Worm (Caenorhabditis elegans) whole organism, L1 larva: ENCODE measurements around the gene lido-8.

Experiments used
- aly-2 ChIP-seq: fragments of 150-350 bp; optimal IDR thresholded peaks from 2 replicates; lab custom pipeline; 2014; ENCODE audit warnings: missing biosample characterization, missing genetic modification characterization
- ama-1 ChIP-seq: fragments of 150-350 bp; optimal IDR thresholded peaks from 2 replicates; lab custom pipeline; 2014
- dpl-1 ChIP-seq, 3 experiments: fragments of 150-350 bp in 2 of 3; sonication (generic microtip) in 1 of 3; optimal IDR thresholded peaks; 2 replicates each; lab custom pipeline; 2014 to 2017; ENCODE audit warnings: missing biosample characterization in 3 of 3, missing genetic modification characterization in 3 of 3, missing genetic modification reagents in 3 of 3
- fos-1 ChIP-seq: fragments of 150-350 bp; optimal IDR thresholded peaks from 2 replicates; lab custom pipeline; 2014; ENCODE audit warnings: missing biosample characterization, missing genetic modification characterization
- lin-13 ChIP-seq: fragments of 150-350 bp; optimal IDR thresholded peaks from 2 replicates; lab custom pipeline; 2014; ENCODE audit warnings: missing biosample characterization, missing genetic modification reagents, missing genetic modification characterization
- lin-39 ChIP-seq: fragments of 150-350 bp; optimal IDR thresholded peaks from 2 replicates; lab custom pipeline; 2014; ENCODE audit warnings: missing biosample characterization, missing genetic modification reagents, missing genetic modification characterization
- nhr-20 ChIP-seq: sonication (generic microtip); optimal IDR thresholded peaks from 2 replicates; lab custom pipeline; 2016; ENCODE audit warnings: mild to moderate bottlenecking, missing genetic modification characterization, missing compliant biosample characterization
- nhr-237 ChIP-seq: fragments of 150-350 bp; optimal IDR thresholded peaks from 2 replicates; lab custom pipeline; 2014; ENCODE audit warnings: missing biosample characterization, missing genetic modification characterization
- nhr-28 ChIP-seq: fragments of 150-350 bp; optimal IDR thresholded peaks from 2 replicates; lab custom pipeline; 2014; ENCODE audit warnings: missing biosample characterization, missing genetic modification characterization
- skn-1 ChIP-seq: fragments of 150-350 bp; optimal IDR thresholded peaks from 2 replicates; lab custom pipeline; 2014; ENCODE audit warnings: missing biosample characterization, missing genetic modification characterization
- zag-1 ChIP-seq: fragments of 150-350 bp; optimal IDR thresholded peaks from 2 replicates; lab custom pipeline; 2014; ENCODE audit warnings: missing biosample characterization, missing genetic modification characterization
- ztf-11 ChIP-seq, 2 experiments: sonication (generic microtip); optimal IDR thresholded peaks; 2 replicates each; lab custom pipeline; 2016 to 2017; ENCODE audit warnings: missing genetic modification characterization in 2 of 2, missing biosample characterization in 1 of 2, missing compliant biosample characterization in 1 of 2

ce11 chrII:2962531-2963164 is 34.2 kb upstream of the lido-8 start:
- TF ChIP-seq nhr-237 (tag; lab: Kevin White, UChicago) = no peak
- TF ChIP-seq fos-1 (tag; lab: Kevin White, UChicago) = no peak
- no peak for TF ChIP-seq lin-13
- no peak for TF ChIP-seq zag-1 (tag; lab: Kevin White, UChicago)
- no peak for TF ChIP-seq ztf-11 (tag; optimal IDR thresholded peaks at IDR 0.05; lab: Kevin White, UChicago)
- peak; percentile 71 for TF ChIP-seq nhr-20
- no peak for TF ChIP-seq lin-39
- no peak for TF ChIP-seq dpl-1 (GFP tag; optimal IDR thresholded peaks at IDR 0.05; lab: Kevin White, UChicago)
- TF ChIP-seq skn-1 (tag; lab: Kevin White, UChicago) = no peak
- no peak for TF ChIP-seq nhr-28 (tag; lab: Kevin White, UChicago)
- no peak for TF ChIP-seq aly-2 (tag; lab: Kevin White, UChicago)
- no peak for TF ChIP-seq ama-1 (lab: Kevin White, UChicago)
